Worm (Caenorhabditis elegans) whole organism, L1 larva: ENCODE results near the gene F10E7.9.

ENCODE experiments used
- F16B12.6 ChIP-seq: fragments of 150-350 bp; optimal IDR thresholded peaks from 2 replicates; lab custom pipeline; 2014; ENCODE audit warnings: missing biosample characterization, missing genetic modification characterization
- ceh-63 ChIP-seq: fragments of 200-800 bp; sonication (Bioruptor generic); optimal IDR thresholded peaks from 2 replicates; lab custom pipeline; 2018; ENCODE audit warnings: mild to moderate bottlenecking, missing genetic modification characterization, missing compliant biosample characterization
- ceh-8 ChIP-seq: fragments of 200-800 bp; sonication (Bioruptor generic); optimal IDR thresholded peaks from 2 replicates; lab custom pipeline; 2018; ENCODE audit warnings: mild to moderate bottlenecking, missing genetic modification characterization, moderate library complexity, missing compliant biosample characterization
- dpl-1 ChIP-seq, 3 experiments: fragments of 150-350 bp in 2 of 3; sonication (generic microtip) in 1 of 3; optimal IDR thresholded peaks; 2 replicates each; lab custom pipeline; 2014 to 2017; ENCODE audit warnings: missing biosample characterization in 3 of 3, missing genetic modification characterization in 3 of 3, missing genetic modification reagents in 3 of 3
- dsc-1 ChIP-seq: sonication (generic microtip); optimal IDR thresholded peaks from 2 replicates; lab custom pipeline; 2016; ENCODE audit warnings: mild to moderate bottlenecking, missing genetic modification characterization, missing compliant biosample characterization
- efl-1 ChIP-seq, 4 experiments: fragments of 150-350 bp; optimal IDR thresholded peaks in 3 of 4; peaks in 1 of 4; 1 replicate in 1 of 4; 2 replicates in 3 of 4; lab custom pipeline; 2014; ENCODE audit warnings: missing biosample characterization in 2 of 4, missing genetic modification characterization in 2 of 4, missing genetic modification reagents in 2 of 4
- efl-3 ChIP-seq: fragments of 200-800 bp; sonication (Bioruptor generic); optimal IDR thresholded peaks from 2 replicates; lab custom pipeline; 2018; ENCODE audit warnings: mild to moderate bottlenecking, missing genetic modification characterization, missing compliant biosample characterization
- egl-13 ChIP-seq: sonication (generic microtip); optimal IDR thresholded peaks from 2 replicates; lab custom pipeline; 2016; ENCODE audit warnings: missing genotype, missing genetic modification reagents, missing genetic modification characterization, missing compliant biosample characterization
- elt-2 ChIP-seq: sonication (generic microtip); optimal IDR thresholded peaks from 2 replicates; lab custom pipeline; 2016; ENCODE audit warnings: missing genetic modification characterization, mild to moderate bottlenecking, inconsistent platforms, missing compliant biosample characterization, missing genetic modification reagents
- elt-3 ChIP-seq, 6 experiments: fragments of 150-350 bp in 1 of 6; sonication (generic microtip); optimal IDR thresholded peaks; 2 replicates each; lab custom pipeline; 2017 to 2018; ENCODE audit warnings: missing biosample characterization in 6 of 6, missing genetic modification characterization in 6 of 6, inconsistent platforms in 1 of 6
- hlh-4 ChIP-seq: sonication (generic microtip); optimal IDR thresholded peaks from 2 replicates; lab custom pipeline; 2016; ENCODE audit warnings: mild to moderate bottlenecking, missing genetic modification characterization, missing compliant biosample characterization
- hpl-2 ChIP-seq: fragments of 150-350 bp; optimal IDR thresholded peaks from 2 replicates; lab custom pipeline; 2014; ENCODE audit warnings: missing biosample characterization, missing genetic modification reagents, missing genetic modification characterization
- irx-1 ChIP-seq: sonication (generic microtip); optimal IDR thresholded peaks from 2 replicates; lab custom pipeline; 2016; ENCODE audit warnings: missing genetic modification characterization, missing compliant biosample characterization
- lin-13 ChIP-seq: fragments of 150-350 bp; optimal IDR thresholded peaks from 2 replicates; lab custom pipeline; 2014; ENCODE audit warnings: missing biosample characterization, missing genetic modification reagents, missing genetic modification characterization
- lin-14 ChIP-seq: fragments of 200-800 bp; sonication (Bioruptor generic); optimal IDR thresholded peaks from 2 replicates; lab custom pipeline; 2018; ENCODE audit warnings: mild to moderate bottlenecking, missing genetic modification characterization, moderate library complexity, missing compliant biosample characterization
- lin-15B ChIP-seq: fragments of 150-350 bp; sonication (generic microtip); optimal IDR thresholded peaks from 3 replicates; lab custom pipeline; 2014; ENCODE audit warnings: missing biosample characterization, missing genetic modification characterization
- lin-35 ChIP-seq, 2 experiments: fragments of 150-350 bp; optimal IDR thresholded peaks; 2 replicates each; lab custom pipeline; 2014; ENCODE audit warnings: missing biosample characterization in 2 of 2, missing genetic modification characterization in 2 of 2, missing genetic modification reagents in 2 of 2
- lsy-2 ChIP-seq, 2 experiments: fragments of 150-350 bp; optimal IDR thresholded peaks; 2 replicates each; lab custom pipeline; 2014; ENCODE audit warnings: missing biosample characterization in 2 of 2, missing genetic modification characterization in 2 of 2
- mef-2 ChIP-seq: fragments of 150-350 bp; optimal IDR thresholded peaks from 2 replicates; lab custom pipeline; 2014; ENCODE audit warnings: missing biosample characterization, missing genetic modification characterization
- mep-1 ChIP-seq: fragments of 150-350 bp; optimal IDR thresholded peaks from 2 replicates; lab custom pipeline; 2014; ENCODE audit warnings: missing biosample characterization, missing genetic modification characterization
- nhr-11 ChIP-seq: fragments of 150-350 bp; optimal IDR thresholded peaks from 2 replicates; lab custom pipeline; 2014; ENCODE audit warnings: missing biosample characterization, missing genetic modification characterization
- nhr-12 ChIP-seq: sonication (generic microtip); optimal IDR thresholded peaks from 2 replicates; lab custom pipeline; 2017; ENCODE audit warnings: missing biosample characterization, missing genetic modification characterization
- nhr-19 ChIP-seq: fragments of 200-800 bp; sonication (Bioruptor generic); conservative IDR thresholded peaks from 2 replicates; pipeline ENCODE4 v1.3.6; 2022; ENCODE audit warnings: missing genetic modification characterization, missing compliant biosample characterization
- nhr-20 ChIP-seq: sonication (generic microtip); optimal IDR thresholded peaks from 2 replicates; lab custom pipeline; 2016; ENCODE audit warnings: mild to moderate bottlenecking, missing genetic modification characterization, missing compliant biosample characterization
- nhr-47 ChIP-seq: sonication (generic microtip); optimal IDR thresholded peaks from 2 replicates; lab custom pipeline; 2016; ENCODE audit warnings: mild to moderate bottlenecking, missing genetic modification characterization, moderate library complexity, missing compliant biosample characterization
- nhr-71 ChIP-seq: sonication (generic microtip); optimal IDR thresholded peaks from 2 replicates; lab custom pipeline; 2016; ENCODE audit warnings: mild to moderate bottlenecking, missing genetic modification characterization, moderate library complexity, missing compliant biosample characterization
- nhr-85 ChIP-seq: sonication (generic microtip); peaks from one replicate; lab custom pipeline; 2016; ENCODE audit warnings: missing genetic modification characterization, inconsistent platforms, missing compliant biosample characterization
- pax-3 ChIP-seq: fragments of 200-800 bp; sonication (Bioruptor generic); optimal IDR thresholded peaks from 2 replicates; lab custom pipeline; 2018; ENCODE audit warnings: mild to moderate bottlenecking, missing genetic modification characterization, moderate library complexity, missing compliant biosample characterization
- rnt-1 ChIP-seq: sonication (generic microtip); optimal IDR thresholded peaks from 2 replicates; lab custom pipeline; 2016; ENCODE audit warnings: mild to moderate bottlenecking, missing genetic modification characterization, moderate library complexity, missing compliant biosample characterization
- snpc-4 ChIP-seq: fragments of 150-350 bp; optimal IDR thresholded peaks from 2 replicates; lab custom pipeline; 2014; ENCODE audit warnings: missing biosample characterization, missing genetic modification characterization
- snu-23 ChIP-seq: sonication (generic microtip); optimal IDR thresholded peaks from 2 replicates; lab custom pipeline; 2016; ENCODE audit warnings: missing genetic modification characterization, missing compliant biosample characterization
- sox-4 ChIP-seq: sonication (generic microtip); optimal IDR thresholded peaks from 2 replicates; lab custom pipeline; 2016; ENCODE audit warnings: missing genetic modification characterization, missing compliant biosample characterization
- swsn-7 ChIP-seq: sonication (generic microtip); optimal IDR thresholded peaks from 2 replicates; lab custom pipeline; 2016; ENCODE audit warnings: missing genetic modification characterization, missing compliant biosample characterization
- unc-130 ChIP-seq: fragments of 150-350 bp; optimal IDR thresholded peaks from 2 replicates; lab custom pipeline; 2017; ENCODE audit warnings: missing biosample characterization, missing genetic modification characterization, inconsistent platforms
- vab-15 ChIP-seq: sonication (generic microtip); optimal IDR thresholded peaks from 2 replicates; lab custom pipeline; 2017; ENCODE audit warnings: missing genotype, mild to moderate bottlenecking, missing genetic modification characterization, missing compliant biosample characterization
- xbp-1 ChIP-seq: sonication (generic microtip); optimal IDR thresholded peaks from 2 replicates; lab custom pipeline; 2016; ENCODE audit warnings: missing genetic modification characterization, missing compliant biosample characterization

The F10E7.9 gene

ce11 chrII:7148099-7148498 is 38.2 kb upstream of the F10E7.9 start, which contains the start of gene T07F8.1:
Gene T07F8.1, plus strand, starts transcription at chrII:7148399.
- TF ChIP-seq mef-2 (tag; lab: Kevin White, UChicago) = no peak
- TF ChIP-seq lsy-2 (tag; optimal IDR thresholded peaks at IDR 0.05; lab: Kevin White, UChicago) = no peak
- TF ChIP-seq snu-23 (GFP tag; lab: Kevin White, UChicago) = no peak
- TF ChIP-seq rnt-1 (tag; lab: Kevin White, UChicago) = no peak
- TF ChIP-seq egl-13 = no peak
- no peak for TF ChIP-seq nhr-12 (tag; lab: Kevin White, UChicago)
- no peak for TF ChIP-seq nhr-11 (tag; lab: Kevin White, UChicago)
- no peak for TF ChIP-seq nhr-19 (GFP tag; lab: Robert Waterston, UW)
- no peak for TF ChIP-seq lin-13 (GFP tag; lab: Kevin White, UChicago)

- TF ChIP-seq xbp-1 (tag; lab: Kevin White, UChicago) (peak; percentile 19), snu-23 (GFP tag; lab: Kevin White, UChicago) (peak; percentile 48), ceh-63 (GFP tag; lab: Kevin White, UChicago) (no peak), hpl-2 (peak; percentile 82), egl-13 (peak; percentile 5), nhr-19 (GFP tag; lab: Robert Waterston, UW) (peak; percentile 30; the same call in 1 of the 2 replicates), swsn-7 (tag; lab: Kevin White, UChicago) (peak; percentile 23), dsc-1 (tag; lab: Kevin White, UChicago) (peak; percentile 51), mep-1 (tag; lab: Kevin White, UChicago) (peak; percentile 22), elt-3 (tag; optimal IDR thresholded peaks at IDR 0.05; lab: Kevin White, UChicago) (no peak), irx-1 (tag; lab: Kevin White, UChicago) (peak; percentile 11), unc-130 (no peak), efl-3 (GFP tag; lab: Kevin White, UChicago) (no peak), nhr-85 (tag; lab: Kevin White, UChicago) (peak; percentile 67), snpc-4 (tag; lab: Kevin White, UChicago) (peak; percentile 14), dpl-1 (GFP tag; optimal IDR thresholded peaks at IDR 0.05; lab: Kevin White, UChicago) (peak; percentile 42 to 67 (median 65)), hlh-4 (tag; lab: Kevin White, UChicago) (no peak), lin-14 (GFP tag; lab: Kevin White, UChicago) (peak; percentile 50), F16B12.6 (tag; lab: Kevin White, UChicago) (peak; percentile 62), efl-1 (optimal IDR thresholded peaks at IDR 0.05; lab: Kevin White, UChicago) (peak; percentile 74 to 93), efl-1 (GFP tag; optimal IDR thresholded peaks at IDR 0.05 in 1 of 2; lab: Kevin White, UChicago) (peak; percentile 75 to 93), lsy-2 (tag; optimal IDR thresholded peaks at IDR 0.05; lab: Kevin White, UChicago) (peak; percentile 75 to 86), lin-35 (GFP tag; optimal IDR thresholded peaks at IDR 0.05; lab: Kevin White, UChicago) (peak in 1 of 2 experiments; percentile 82), nhr-20 (tag; lab: Kevin White, UChicago) (peak; percentile 56), lin-15B (peak; percentile 5), vab-15 (tag; lab: Kevin White, UChicago) (no peak), nhr-71 (tag; lab: Kevin White, UChicago) (peak; percentile 63), elt-2 (no peak), nhr-47 (tag; lab: Kevin White, UChicago) (peak; percentile 55)
Measured at ce11 chrII:7147550-7147949, 37.7 kb upstream of the F10E7.9 start.

- no peak for TF ChIP-seq efl-1 (optimal IDR thresholded peaks at IDR 0.05; lab: Kevin White, UChicago)
- TF ChIP-seq efl-1 (GFP tag; optimal IDR thresholded peaks at IDR 0.05 in 1 of 2; lab: Kevin White, UChicago) = peak in 1 of 2 experiments; percentile 67
- TF ChIP-seq pax-3 (tag; lab: Kevin White, UChicago) = peak; percentile 73
- no peak for TF ChIP-seq irx-1 (tag; lab: Kevin White, UChicago)
- peak; percentile 99 for TF ChIP-seq dsc-1 (tag; lab: Kevin White, UChicago)
- peak; percentile 8 for TF ChIP-seq ceh-8
- peak; percentile 30 for TF ChIP-seq nhr-47 (tag; lab: Kevin White, UChicago)
- TF ChIP-seq nhr-85 (tag; lab: Kevin White, UChicago) = no peak
- TF ChIP-seq sox-4 (tag; lab: Kevin White, UChicago) = peak; percentile 17
Measured at ce11 chrII:7146240-7146639, 36.4 kb upstream of the F10E7.9 start.
